Worm (Caenorhabditis elegans): ENCODE results near the gene fbxb-31.

ce11 chrII:3681365-3682083 lies 42.4 kb upstream of the fbxb-31 start, which contains the start of gene F19B10.10:
- TF ChIP-seq ztf-23 (GFP tag; IDR thresholded peaks at IDR 0.05) (no peak), tab-1 (GFP tag; IDR thresholded peaks at IDR 0.05) (no peak)
